Worm (Caenorhabditis elegans): Measurements from ENCODE around the gene oac-4.
A peak's percentile ranks its signal among the peaks of the same experiment; 100 is the strongest.

Gene oac-4

DNA sequence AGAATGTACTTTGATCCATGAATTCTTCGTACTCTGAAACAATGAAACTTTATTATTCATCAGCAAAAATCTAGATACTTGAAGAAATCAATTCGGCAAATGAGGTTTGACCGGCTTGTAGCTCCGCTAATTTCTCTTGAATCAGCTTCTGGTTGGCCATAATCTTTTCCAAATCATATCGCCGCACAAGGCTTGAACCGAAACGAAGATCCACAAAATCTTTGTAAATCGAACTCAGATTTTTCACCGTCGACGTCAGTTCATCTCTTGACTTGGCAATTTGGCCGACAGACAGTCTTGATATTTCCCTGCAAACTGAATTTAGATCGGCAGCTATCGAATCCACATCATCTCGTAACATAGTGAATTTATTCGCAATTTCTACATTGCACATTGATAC lies 30.3 kb downstream of the oac-4 start:
- TF ChIP-seq lin-39 (tag; optimal IDR thresholded peaks at IDR 0.05) (no peak), ceh-16 (tag; optimal IDR thresholded peaks at IDR 0.05) (no peak), eor-1 (tag; optimal IDR thresholded peaks at IDR 0.05) (no peak), ama-1 (optimal IDR thresholded peaks at IDR 0.05) (no peak), nhr-12 (tag; optimal IDR thresholded peaks at IDR 0.05) (no peak), nhr-28 (tag; optimal IDR thresholded peaks at IDR 0.05) (no peak), pha-4 (tag; optimal IDR thresholded peaks at IDR 0.05) (no peak)

DNA sequence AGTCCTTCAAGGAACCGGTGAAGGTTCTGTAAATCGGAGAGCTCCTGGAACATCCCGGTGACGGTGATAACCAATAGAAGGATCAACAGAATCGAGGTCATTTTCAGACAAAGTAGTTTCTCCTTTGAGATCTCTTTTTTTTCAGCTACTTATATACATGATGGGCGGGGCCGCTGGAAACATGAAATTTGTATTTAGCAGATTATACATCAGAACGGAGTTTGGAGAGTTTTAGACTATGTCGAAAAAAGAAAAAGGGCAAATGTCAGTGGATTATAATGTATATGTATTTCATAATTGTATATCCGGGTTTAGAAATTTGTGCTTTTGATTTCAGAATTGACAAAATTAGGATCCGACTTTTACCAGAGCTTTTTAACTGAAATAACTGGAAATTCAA lies 32.6 kb downstream of the oac-4 start, which contains the start of gene ins-32:
ins-32 (minus strand) TSS at position 101 of the 400 bp plus-strand sequence.
- TF ChIP-seq R02D3.7 (tag; optimal IDR thresholded peaks at IDR 0.05): no peak
- TF ChIP-seq pha-4 (tag; optimal IDR thresholded peaks at IDR 0.05): no peak
- no peak for TF ChIP-seq nhr-28 (tag; optimal IDR thresholded peaks at IDR 0.05)
- TF ChIP-seq nhr-237 (tag; optimal IDR thresholded peaks at IDR 0.05): no peak
- no peak for TF ChIP-seq lin-15B (tag; optimal IDR thresholded peaks at IDR 0.05)
- no peak for TF ChIP-seq mml-1 (tag; optimal IDR thresholded peaks at IDR 0.05)
- TF ChIP-seq eor-1 (tag; optimal IDR thresholded peaks at IDR 0.05): no peak
- no peak for TF ChIP-seq unc-39 (tag; optimal IDR thresholded peaks at IDR 0.05)
- no peak for TF ChIP-seq lin-39 (tag; optimal IDR thresholded peaks at IDR 0.05)
- no peak for TF ChIP-seq ZK546.5 (tag; optimal IDR thresholded peaks at IDR 0.05)
- TF ChIP-seq ceh-9 (tag; optimal IDR thresholded peaks at IDR 0.05): no peak
- no peak for TF ChIP-seq egl-27 (tag; optimal IDR thresholded peaks at IDR 0.05)
- no peak for TF ChIP-seq nhr-11 (tag; optimal IDR thresholded peaks at IDR 0.05)
- no peak for TF ChIP-seq mdl-1 (tag; optimal IDR thresholded peaks at IDR 0.05)
- no peak for TF ChIP-seq aly-2 (tag; optimal IDR thresholded peaks at IDR 0.05)
- TF ChIP-seq nhr-12 (tag; optimal IDR thresholded peaks at IDR 0.05): no peak
- no peak for TF ChIP-seq daf-12 (tag; optimal IDR thresholded peaks at IDR 0.05)
- no peak for TF ChIP-seq fkh-2 (tag; optimal IDR thresholded peaks at IDR 0.05)
- no peak for TF ChIP-seq elt-1 (tag; optimal IDR thresholded peaks at IDR 0.05)

DNA sequence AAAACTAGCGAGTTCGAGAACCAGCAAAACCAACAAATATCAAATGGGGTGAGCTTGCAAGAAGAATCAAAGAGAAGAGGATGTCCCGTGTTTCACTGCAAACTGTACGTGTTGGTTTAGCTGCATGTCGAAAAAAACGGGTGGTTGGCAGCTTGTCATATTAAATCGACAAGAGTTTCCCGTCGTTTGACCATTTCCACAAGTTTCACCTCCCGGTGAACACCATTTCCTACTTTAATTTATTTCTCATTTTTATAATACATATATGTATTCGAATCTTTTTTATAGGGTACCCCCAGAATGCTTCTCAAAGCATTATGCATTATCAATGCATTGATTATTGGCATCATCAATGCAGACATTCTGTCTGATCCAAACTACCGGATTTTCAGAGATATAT lies 40.5 kb downstream of the oac-4 start, which contains the start of gene Y8A9A.2:
Y8A9A.2 (plus strand) TSS at position 301 of the 400 bp plus-strand sequence.
- TF ChIP-seq nhr-43 (tag; optimal IDR thresholded peaks at IDR 0.05; ENCODE audit: poor library complexity, severe bottlenecking) (no peak), lin-15B (tag; optimal IDR thresholded peaks at IDR 0.05) (no peak), ceh-16 (tag; optimal IDR thresholded peaks at IDR 0.05) (no peak), nhr-237 (tag; optimal IDR thresholded peaks at IDR 0.05) (no peak), fos-1 (tag; optimal IDR thresholded peaks at IDR 0.05) (no peak), aly-2 (tag; optimal IDR thresholded peaks at IDR 0.05) (no peak), ztf-4 (tag; optimal IDR thresholded peaks at IDR 0.05) (no peak), zag-1 (tag; optimal IDR thresholded peaks at IDR 0.05) (no peak), mdl-1 (tag; optimal IDR thresholded peaks at IDR 0.05) (no peak), mml-1 (tag; optimal IDR thresholded peaks at IDR 0.05) (no peak), unc-39 (tag; optimal IDR thresholded peaks at IDR 0.05) (no peak), lin-39 (tag; optimal IDR thresholded peaks at IDR 0.05) (no peak), fkh-2 (tag; optimal IDR thresholded peaks at IDR 0.05) (no peak), nhr-25 (tag; optimal IDR thresholded peaks at IDR 0.05) (no peak)

DNA sequence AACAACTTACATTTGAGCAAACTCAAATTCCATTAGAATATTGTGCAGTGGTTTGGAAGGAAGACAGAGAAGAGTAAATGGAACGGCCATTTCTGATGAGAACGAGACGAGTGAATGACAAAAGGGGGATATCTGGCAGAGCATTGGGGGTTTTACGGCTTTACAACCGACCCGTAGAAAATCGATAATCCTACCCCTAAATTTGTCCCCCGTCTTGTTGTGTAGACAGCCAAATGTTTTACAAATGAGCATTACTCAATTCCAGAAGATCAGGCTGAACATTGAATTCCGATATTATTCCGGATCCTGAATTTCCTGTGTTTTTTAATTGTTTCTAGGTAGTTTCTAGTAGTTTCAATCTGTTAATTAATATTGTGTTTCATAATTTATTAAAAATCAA lies 42.5 kb downstream of the oac-4 start, which contains the start of gene fbxb-99:
fbxb-99 (minus strand) TSS at position 101 of the 400 bp plus-strand sequence.
- TF ChIP-seq lsy-12 (tag; optimal IDR thresholded peaks at IDR 0.05) (no peak), nhr-12 (tag; optimal IDR thresholded peaks at IDR 0.05) (no peak), R02D3.7 (tag; optimal IDR thresholded peaks at IDR 0.05) (no peak), lin-15B (tag; optimal IDR thresholded peaks at IDR 0.05) (no peak), ceh-16 (tag; optimal IDR thresholded peaks at IDR 0.05) (no peak), elt-1 (tag; optimal IDR thresholded peaks at IDR 0.05) (no peak), zag-1 (tag; optimal IDR thresholded peaks at IDR 0.05) (no peak), nhr-28 (tag; optimal IDR thresholded peaks at IDR 0.05) (no peak), hmg-11 (tag; optimal IDR thresholded peaks at IDR 0.05) (no peak), fkh-2 (tag; optimal IDR thresholded peaks at IDR 0.05) (no peak), nhr-11 (tag; optimal IDR thresholded peaks at IDR 0.05) (no peak), nhr-25 (tag; optimal IDR thresholded peaks at IDR 0.05) (no peak)

DNA sequence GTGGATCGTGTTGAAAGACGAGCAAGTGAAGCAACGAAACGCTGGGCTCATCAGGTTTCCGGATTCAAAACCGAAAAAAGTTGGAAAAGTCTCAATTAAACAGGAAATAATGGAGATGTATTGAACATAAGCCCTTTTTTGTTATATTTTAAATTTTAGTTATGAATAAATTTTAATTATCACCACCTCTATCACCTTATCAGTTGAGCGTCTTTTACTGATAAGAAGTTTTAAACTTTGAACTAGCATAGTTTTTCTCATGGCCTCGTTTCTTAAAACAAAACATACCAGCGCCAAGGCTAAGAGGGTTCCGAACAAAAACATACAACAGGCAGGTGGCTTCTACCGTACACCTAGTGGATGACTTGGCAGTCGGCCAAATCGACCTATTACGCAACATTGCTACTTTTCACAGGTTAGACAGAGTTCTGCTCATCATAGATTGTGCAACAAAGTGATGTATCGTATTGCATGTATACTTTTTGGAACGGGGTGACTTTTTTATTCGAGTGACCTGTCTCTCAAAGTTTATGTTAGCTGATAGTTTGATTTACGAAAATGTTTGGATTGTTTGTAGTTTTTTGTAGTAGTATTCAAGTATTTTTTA lies 47.4 kb downstream of the oac-4 start:
- no peak for TF ChIP-seq ceh-16 (tag; optimal IDR thresholded peaks at IDR 0.05)
- no peak for TF ChIP-seq zag-1 (tag; optimal IDR thresholded peaks at IDR 0.05)
- peak; percentile 58 for TF ChIP-seq elt-2 (tag; optimal IDR thresholded peaks at IDR 0.05)
- TF ChIP-seq jun-1 (tag; optimal IDR thresholded peaks at IDR 0.05): no peak
- TF ChIP-seq lsy-12 (tag; optimal IDR thresholded peaks at IDR 0.05): no peak
- no peak for TF ChIP-seq fos-1 (tag; optimal IDR thresholded peaks at IDR 0.05)
- TF ChIP-seq mdl-1 (tag; optimal IDR thresholded peaks at IDR 0.05): no peak
- no peak for TF ChIP-seq nhr-43 (tag; optimal IDR thresholded peaks at IDR 0.05; ENCODE audit: poor library complexity, severe bottlenecking)
- TF ChIP-seq pqm-1 (tag; optimal IDR thresholded peaks at IDR 0.05): peak; percentile 7
